Worm (Caenorhabditis elegans): Measurements from ENCODE around the gene R12B2.2.

The R12B2.2 gene

DNA sequence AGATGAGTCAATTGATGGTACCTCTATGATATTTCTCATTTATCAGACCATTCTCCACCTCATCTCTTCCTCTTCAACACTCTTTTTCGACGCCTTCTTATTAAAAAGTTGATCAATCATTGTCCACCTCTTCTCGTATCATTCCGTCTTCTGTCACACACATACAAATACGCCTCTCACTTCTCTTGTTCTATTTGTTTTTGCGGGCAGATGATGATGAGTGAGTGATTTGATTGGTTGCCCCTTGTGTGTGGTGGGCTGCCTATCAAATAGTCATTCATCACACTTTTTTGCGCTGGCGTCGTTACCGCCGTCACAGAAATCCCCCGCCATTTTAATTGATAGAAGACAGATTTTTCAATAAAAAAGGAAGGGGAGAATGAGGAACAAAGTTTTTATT lies 5.9 kb downstream of the R12B2.2 start (continued):
- TF ChIP-seq lsy-2 (tag; optimal IDR thresholded peaks at IDR 0.05) (no peak), php-3 (GFP tag; IDR thresholded peaks at IDR 0.05) (no peak), nhr-28 (tag; optimal IDR thresholded peaks at IDR 0.05) (peak; percentile 61), nhr-41 (GFP tag; IDR thresholded peaks at IDR 0.05) (no peak), lim-7 (GFP tag; IDR thresholded peaks at IDR 0.05) (no peak), spr-1 (tag; optimal IDR thresholded peaks at IDR 0.05) (no peak), sdz-12 (GFP tag; optimal IDR thresholded peaks at IDR 0.05) (no peak), nhr-10 (tag; optimal IDR thresholded peaks at IDR 0.05) (no peak), nhr-102 (tag; optimal IDR thresholded peaks at IDR 0.05) (no peak), ceh-20 (GFP tag; IDR thresholded peaks at IDR 0.05) (peak; percentile 65; the same call in 1 of the 2 replicates), lir-3 (tag; optimal IDR thresholded peaks at IDR 0.05) (no peak), nhr-77 (tag; optimal IDR thresholded peaks at IDR 0.05) (no peak), madf-9 (GFP tag; conservative IDR thresholded peaks at IDR 0.05) (no peak), T20F7.1 (GFP tag; optimal IDR thresholded peaks at IDR 0.05) (no peak), vab-7 (GFP tag; IDR thresholded peaks at IDR 0.05) (no peak), lin-29 (GFP tag; IDR thresholded peaks at IDR 0.05) (no peak), gei-8 (GFP tag; optimal IDR thresholded peaks at IDR 0.05) (no peak), F37D6.2 (tag; optimal IDR thresholded peaks at IDR 0.05) (no peak), jun-1 (tag; optimal IDR thresholded peaks at IDR 0.05) (no peak), dmd-6 (GFP tag; IDR thresholded peaks at IDR 0.05) (peak; percentile 45), nhr-6 (tag; optimal IDR thresholded peaks at IDR 0.05) (no peak), ceh-82 (tag; optimal IDR thresholded peaks at IDR 0.05) (no peak)

DNA sequence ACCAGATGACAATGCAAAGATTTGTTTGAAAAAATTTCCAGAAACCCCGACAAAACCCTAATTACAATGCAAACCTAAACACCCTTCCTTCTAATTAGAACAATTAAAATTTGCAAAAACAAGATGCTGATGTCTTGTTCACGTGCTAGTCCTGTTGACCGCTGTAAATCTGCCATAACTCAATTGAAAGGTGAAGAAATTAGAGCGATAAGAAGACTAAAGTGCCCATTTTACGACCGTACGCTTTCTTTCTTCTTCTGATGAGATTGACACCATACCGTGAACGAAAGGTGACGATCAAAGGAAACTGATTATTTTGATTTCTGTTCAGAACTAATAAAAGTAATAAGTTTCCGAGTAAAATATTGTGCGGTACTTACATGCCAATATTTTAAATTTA lies 6.7 kb downstream of the R12B2.2 start:
- TF ChIP-seq ceh-20 (GFP tag; IDR thresholded peaks at IDR 0.05), result peak; percentile 95
- no peak for TF ChIP-seq daf-16 (GFP tag; optimal IDR thresholded peaks at IDR 0.05)
- peak; percentile 28 for TF ChIP-seq daf-16 (tag; optimal IDR thresholded peaks at IDR 0.05)
- TF ChIP-seq D1046.2 (GFP tag; IDR thresholded peaks at IDR 0.05), result no peak
- peak; percentile 61 for TF ChIP-seq hlh-11 (tag; optimal IDR thresholded peaks at IDR 0.05)
- peak; percentile 96 for TF ChIP-seq tra-1 (GFP tag; IDR thresholded peaks at IDR 0.05)
- peak; percentile 9 for TF ChIP-seq hlh-30 (tag; optimal IDR thresholded peaks at IDR 0.05; ENCODE audit: insufficient read depth)
- TF ChIP-seq dve-1 (tag; optimal IDR thresholded peaks at IDR 0.05; ENCODE audit: insufficient read depth), result peak; percentile 49
- TF ChIP-seq fkh-10 (GFP tag; optimal IDR thresholded peaks at IDR 0.05), result no peak
- TF ChIP-seq dmd-6 (GFP tag; IDR thresholded peaks at IDR 0.05), result peak; percentile 92
- peak; percentile 32 for TF ChIP-seq nhr-28 (tag; optimal IDR thresholded peaks at IDR 0.05)
- no peak for TF ChIP-seq Y105C5A.15 (GFP tag; IDR thresholded peaks at IDR 0.05)
- peak in 1 of 2 experiments; percentile 22 for TF ChIP-seq unc-62 (GFP tag; optimal IDR thresholded peaks at IDR 0.05 in 1 of 2)
- TF ChIP-seq unc-62 (tag; optimal IDR thresholded peaks at IDR 0.05), result no peak
- peak; percentile 99 for TF ChIP-seq php-3 (GFP tag; IDR thresholded peaks at IDR 0.05)

DNA sequence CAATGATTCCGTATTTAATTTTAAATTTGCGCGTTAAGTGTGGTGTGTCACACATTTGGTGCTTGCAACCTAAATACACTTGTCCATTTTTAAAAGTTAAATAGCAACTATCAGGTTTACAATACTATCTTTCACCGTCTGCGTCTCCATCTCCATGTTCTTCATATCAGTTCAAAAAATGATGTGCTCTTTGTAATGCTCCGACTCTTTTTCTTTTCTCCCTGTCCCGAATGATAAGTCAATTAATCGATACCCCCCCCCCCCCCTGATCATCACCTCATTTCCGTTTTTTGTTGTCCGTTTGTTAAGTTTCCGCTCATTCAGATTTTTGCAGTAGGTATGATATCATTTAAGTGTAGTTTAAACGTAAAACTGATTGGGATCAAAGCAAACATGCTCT lies 7.3 kb downstream of the R12B2.2 start:
- peak; percentile 27 for TF ChIP-seq hlh-11 (tag; optimal IDR thresholded peaks at IDR 0.05)
- TF ChIP-seq snpc-1.2 (GFP tag; IDR thresholded peaks at IDR 0.05), result no peak
- TF ChIP-seq dve-1 (tag; optimal IDR thresholded peaks at IDR 0.05; ENCODE audit: insufficient read depth), result peak; percentile 40
- no peak for TF ChIP-seq dmd-9 (GFP tag; IDR thresholded peaks at IDR 0.05)
- TF ChIP-seq dmd-6 (GFP tag; IDR thresholded peaks at IDR 0.05), result peak; percentile 62
- peak; percentile 53; the same call in 1 of the 2 replicates for TF ChIP-seq lin-1 (GFP tag; IDR thresholded peaks at IDR 0.05)
- TF ChIP-seq php-3 (GFP tag; IDR thresholded peaks at IDR 0.05), result peak; percentile 26; the same call in 1 of the 2 replicates
- TF ChIP-seq nhr-76 (tag; optimal IDR thresholded peaks at IDR 0.05), result no peak
- peak; percentile 47 for TF ChIP-seq nhr-28 (tag; optimal IDR thresholded peaks at IDR 0.05)
- TF ChIP-seq daf-16 (GFP tag; optimal IDR thresholded peaks at IDR 0.05), result no peak
- peak; percentile 22 for TF ChIP-seq daf-16 (tag; optimal IDR thresholded peaks at IDR 0.05)
- peak; percentile 57 for TF ChIP-seq pqm-1 (tag; optimal IDR thresholded peaks at IDR 0.05)

Measured in whole organism, L4 larva.